Fruit fly (Drosophila melanogaster): Measurements from ENCODE around the gene CG40485.

The CG40485 gene

dm6 chrX:23010651-23011050 lies 48.5 kb upstream of the CG40485 start (continued):
- TF ChIP-seq CG5245 (GFP tag; optimal IDR thresholded peaks at IDR 0.05) (no peak), slp2 (GFP tag; optimal IDR thresholded peaks at IDR 0.05) (no peak), tgo (GFP tag; IDR thresholded peaks at IDR 0.05) (peak; percentile 40; the same call in 2 of the 3 replicates), CG13894 (tag; optimal IDR thresholded peaks at IDR 0.05) (no peak), Dp (GFP tag; optimal IDR thresholded peaks at IDR 0.05) (no peak), inv (GFP tag; IDR thresholded peaks at IDR 0.05; ENCODE audit: partially characterized antibody) (no peak), al (GFP tag; IDR thresholded peaks at IDR 0.05) (peak; percentile 23; the same call in 1 of the 2 replicates), dm (GFP tag; optimal IDR thresholded peaks at IDR 0.05) (no peak), CG43689 (GFP tag; IDR thresholded peaks at IDR 0.05) (no peak), CG2889 (GFP tag; IDR thresholded peaks at IDR 0.05) (no peak), Taf1 (GFP tag; IDR thresholded peaks at IDR 0.05) (0 out of 2 replicates have a peak, but pooled peaks have one; percentile 30), CG7372 (GFP tag; IDR thresholded peaks at IDR 0.05) (no peak), phol (tag; optimal IDR thresholded peaks at IDR 0.05) (peak; percentile 28), dati (GFP tag; IDR thresholded peaks at IDR 0.05) (no peak), slbo (GFP tag; IDR thresholded peaks at IDR 0.05) (peak; percentile 55), vvl (GFP tag; IDR thresholded peaks at IDR 0.05) (no peak), cas (GFP tag; IDR thresholded peaks at IDR 0.05) (no peak), CG11723 (GFP tag; optimal IDR thresholded peaks at IDR 0.05) (no peak), D19B (GFP tag; optimal IDR thresholded peaks at IDR 0.05) (no peak), Sox100B (GFP tag; optimal IDR thresholded peaks at IDR 0.05) (no peak), gt (GFP tag; IDR thresholded peaks at IDR 0.05) (no peak), CG16863 (GFP tag; optimal IDR thresholded peaks at IDR 0.05) (peak; percentile 7), CG10959 (GFP tag; IDR thresholded peaks at IDR 0.05) (no peak), abd-A (tag; optimal IDR thresholded peaks at IDR 0.05) (no peak), CHES-1-like (GFP tag; optimal IDR thresholded peaks at IDR 0.05) (peak; percentile 20), rib (GFP tag; IDR thresholded peaks at IDR 0.05) (peak; percentile 44; the same call in 1 of the 2 replicates), CG30431 (GFP tag; optimal IDR thresholded peaks at IDR 0.05) (no peak), az2 (GFP tag; optimal IDR thresholded peaks at IDR 0.05) (no peak), CG13424 (tag; optimal IDR thresholded peaks at IDR 0.05) (peak; percentile 17), Poxn (GFP tag; IDR thresholded peaks at IDR 0.05) (no peak), wor (GFP tag; IDR thresholded peaks at IDR 0.05) (peak; percentile 26; the same call in 1 of the 2 replicates), HLH3B (GFP tag; IDR thresholded peaks at IDR 0.05) (no peak), jing (GFP tag; optimal IDR thresholded peaks at IDR 0.05) (no peak), her (GFP tag; optimal IDR thresholded peaks at IDR 0.05) (no peak), mirr (GFP tag; optimal IDR thresholded peaks at IDR 0.05) (no peak), Spps (tag; optimal IDR thresholded peaks at IDR 0.05) (no peak), CG6689 (GFP tag; IDR thresholded peaks at IDR 0.05) (0 out of 2 replicates have a peak, but pooled peaks have one; percentile 14), CG14014 (GFP tag; IDR thresholded peaks at IDR 0.05) (0 out of 2 replicates have a peak, but pooled peaks have one; percentile 43), CG1832 (GFP tag; optimal IDR thresholded peaks at IDR 0.05) (no peak), ara (GFP tag; IDR thresholded peaks at IDR 0.05) (0 out of 2 replicates have a peak, but pooled peaks have one; percentile 20), Sin3A (optimal IDR thresholded peaks at IDR 0.05) (no peak), CG42726 (GFP tag; IDR thresholded peaks at IDR 0.05; ENCODE audit: partially characterized antibody) (no peak), Fer3 (tag; optimal IDR thresholded peaks at IDR 0.05) (peak; percentile 44), gro (GFP tag; optimal IDR thresholded peaks at IDR 0.05) (no peak), CG34224 (GFP tag; IDR thresholded peaks at IDR 0.05; ENCODE audit: partially characterized antibody) (no peak), Sox102F (GFP tag; optimal IDR thresholded peaks at IDR 0.05) (no peak), CG7357 (GFP tag; IDR thresholded peaks at IDR 0.05) (peak; percentile 41; the same call in 1 of the 3 replicates), kah (GFP tag; optimal IDR thresholded peaks at IDR 0.05) (no peak), Atf3 (GFP tag; optimal IDR thresholded peaks at IDR 0.05) (no peak), CG31224 (GFP tag; IDR thresholded peaks at IDR 0.05) (peak; percentile 41; the same call in 1 of the 2 replicates), nom (GFP tag; optimal IDR thresholded peaks at IDR 0.05) (no peak), NfI (GFP tag; optimal IDR thresholded peaks at IDR 0.05) (no peak)

All from whole organism, embryonic.